Worm (Caenorhabditis elegans): ENCODE data around the gene nas-38.

Gene nas-38

DNA sequence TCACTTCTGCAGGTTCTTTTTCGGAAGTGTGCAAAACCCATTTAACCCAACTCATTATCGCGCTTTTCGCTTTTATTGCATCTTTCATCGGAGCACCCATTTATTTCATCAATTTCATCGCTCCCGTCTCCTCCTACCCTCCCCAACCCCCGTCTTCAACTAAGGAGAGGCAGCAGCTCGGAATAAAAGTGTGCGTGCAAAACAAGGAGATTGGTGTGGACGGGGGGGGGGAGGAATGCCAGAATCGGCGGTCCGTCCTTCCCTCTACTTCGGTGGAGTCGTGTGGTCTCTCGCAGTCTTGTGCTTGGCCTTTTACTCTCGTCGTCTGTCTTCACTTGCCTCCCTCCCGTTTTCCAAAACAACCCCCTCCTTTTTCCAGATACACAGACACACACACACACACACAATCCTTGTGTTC is 43.4 kb downstream of the nas-38 start:
- TF ChIP-seq hlh-30 (tag; optimal IDR thresholded peaks at IDR 0.05; ENCODE audit: insufficient read depth) (peak; percentile 81), ceh-18 (tag; optimal IDR thresholded peaks at IDR 0.05) (peak; percentile 25), zip-5 (tag; optimal IDR thresholded peaks at IDR 0.05) (no peak), ceh-48 (tag; optimal IDR thresholded peaks at IDR 0.05) (no peak), ref-2 (tag; optimal IDR thresholded peaks at IDR 0.05) (peak; percentile 40), unc-55 (GFP tag; optimal IDR thresholded peaks at IDR 0.05) (no peak), fkh-10 (GFP tag; optimal IDR thresholded peaks at IDR 0.05) (peak; percentile 7), pat-9 (tag; optimal IDR thresholded peaks at IDR 0.05) (peak; percentile 26), syd-9 (tag; optimal IDR thresholded peaks at IDR 0.05) (peak; percentile 43), ceh-19 (GFP tag; optimal IDR thresholded peaks at IDR 0.05) (peak; percentile 61), rnt-1 (tag; optimal IDR thresholded peaks at IDR 0.05) (no peak), unc-86 (tag; optimal IDR thresholded peaks at IDR 0.05) (no peak), ceh-31 (tag; optimal IDR thresholded peaks at IDR 0.05) (peak; percentile 78), lim-6 (tag; optimal IDR thresholded peaks at IDR 0.05) (peak; percentile 53), tbx-2 (tag; optimal IDR thresholded peaks at IDR 0.05) (peak; percentile 68), C08G9.2 (tag; optimal IDR thresholded peaks at IDR 0.05) (no peak), elt-2 (tag; optimal IDR thresholded peaks at IDR 0.05) (no peak), hlh-13 (GFP tag; optimal IDR thresholded peaks at IDR 0.05) (no peak), nfya-1 (tag; optimal IDR thresholded peaks at IDR 0.05) (peak; percentile 37), K09A11.1 (tag; optimal IDR thresholded peaks at IDR 0.05; ENCODE audit: insufficient read depth) (no peak), hlh-15 (tag; optimal IDR thresholded peaks at IDR 0.05) (no peak), pros-1 (tag; optimal IDR thresholded peaks at IDR 0.05) (no peak), ceh-14 (tag; optimal IDR thresholded peaks at IDR 0.05) (peak; percentile 80), ceh-34 (tag; optimal IDR thresholded peaks at IDR 0.05) (peak; percentile 46), fkh-6 (tag; optimal IDR thresholded peaks at IDR 0.05) (peak; percentile 1), unc-42 (tag; optimal IDR thresholded peaks at IDR 0.05) (peak; percentile 96), sdc-2 (tag; optimal IDR thresholded peaks at IDR 0.05) (peak; percentile 75), ceh-2 (tag; optimal IDR thresholded peaks at IDR 0.05) (peak; percentile 23)

DNA sequence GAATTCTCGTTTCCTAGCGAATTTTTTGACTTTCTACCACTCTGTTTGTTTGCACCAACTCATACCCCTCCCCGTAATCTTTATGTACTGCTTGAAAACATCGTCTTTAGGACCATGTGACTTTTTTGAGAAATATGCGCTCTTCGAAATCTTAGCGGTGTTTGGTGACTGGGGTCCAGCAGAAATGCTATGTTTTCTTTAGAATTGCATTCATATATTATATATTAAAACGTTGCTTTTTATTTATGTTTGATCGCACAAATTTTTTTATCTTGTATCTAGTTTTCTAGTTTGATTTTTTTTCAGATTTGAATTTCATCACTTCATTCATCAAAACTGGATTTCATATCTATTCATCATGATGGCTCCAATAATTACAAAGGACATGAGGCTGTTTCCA is 43.9 kb downstream of the nas-38 start, which contains the start of gene F13C5.1:
Gene F13C5.1, plus strand, starts transcription at position 301 of the 400 bp plus-strand sequence.
- TF ChIP-seq rnt-1 (tag; optimal IDR thresholded peaks at IDR 0.05): no peak
- TF ChIP-seq F13H6.1 (tag; optimal IDR thresholded peaks at IDR 0.05): no peak
- TF ChIP-seq sdc-2 (tag; optimal IDR thresholded peaks at IDR 0.05): no peak
- no peak for TF ChIP-seq Y22D7AL.16 (tag; optimal IDR thresholded peaks at IDR 0.05)
- no peak for TF ChIP-seq ztf-16 (tag; optimal IDR thresholded peaks at IDR 0.05)
- TF ChIP-seq ceh-34 (tag; optimal IDR thresholded peaks at IDR 0.05): no peak
- no peak for TF ChIP-seq fax-1 (tag; optimal IDR thresholded peaks at IDR 0.05)
- TF ChIP-seq ceh-48 (tag; optimal IDR thresholded peaks at IDR 0.05): no peak
- no peak for TF ChIP-seq ceh-14 (tag; optimal IDR thresholded peaks at IDR 0.05)
- no peak for TF ChIP-seq hlh-13 (GFP tag; optimal IDR thresholded peaks at IDR 0.05)
- no peak for TF ChIP-seq lim-6 (tag; optimal IDR thresholded peaks at IDR 0.05)
- no peak for TF ChIP-seq C38D4.7 (GFP tag; optimal IDR thresholded peaks at IDR 0.05)
- TF ChIP-seq lin-11 (tag; optimal IDR thresholded peaks at IDR 0.05): no peak
- TF ChIP-seq pax-1 (tag; optimal IDR thresholded peaks at IDR 0.05): no peak

DNA sequence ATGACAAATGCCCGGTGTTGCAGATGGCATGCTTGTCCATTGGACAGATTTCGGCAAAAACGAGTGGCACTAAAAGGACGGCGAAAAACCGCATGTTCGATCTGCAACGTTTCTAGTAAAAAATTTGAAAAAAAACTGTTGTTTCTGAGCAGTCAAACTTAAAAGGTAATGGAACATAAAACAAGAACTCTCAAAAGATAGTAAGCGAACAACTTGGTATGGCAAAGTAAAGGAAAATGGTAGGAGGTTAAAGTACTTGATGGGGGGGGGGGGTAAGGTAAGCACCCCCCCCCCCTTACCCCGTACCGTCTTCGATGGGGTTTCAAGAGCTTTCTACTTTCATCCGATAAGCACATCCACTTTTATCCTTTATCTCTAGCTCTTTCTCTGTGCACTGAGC is 50.4 kb downstream of the nas-38 start, which contains the start of gene F13C5.5:
Gene F13C5.5, minus strand, starts transcription at position 101 of the 400 bp plus-strand sequence.
- TF ChIP-seq lin-11 (tag; optimal IDR thresholded peaks at IDR 0.05): no peak
- no peak for TF ChIP-seq ahr-1 (tag; optimal IDR thresholded peaks at IDR 0.05)
- no peak for TF ChIP-seq pha-4 (tag; optimal IDR thresholded peaks at IDR 0.05)
- TF ChIP-seq madf-2 (tag; optimal IDR thresholded peaks at IDR 0.05): no peak
- TF ChIP-seq ama-1 (optimal IDR thresholded peaks at IDR 0.05): no peak
- TF ChIP-seq sox-4 (tag; optimal IDR thresholded peaks at IDR 0.05): no peak
- no peak for TF ChIP-seq odd-2 (tag; optimal IDR thresholded peaks at IDR 0.05)
- TF ChIP-seq tbx-7 (tag; optimal IDR thresholded peaks at IDR 0.05): no peak
- TF ChIP-seq ref-2 (tag; optimal IDR thresholded peaks at IDR 0.05): no peak
- no peak for TF ChIP-seq pax-1 (tag; optimal IDR thresholded peaks at IDR 0.05)
- no peak for TF ChIP-seq C08G9.2 (tag; optimal IDR thresholded peaks at IDR 0.05)
- TF ChIP-seq ceh-24 (tag; optimal IDR thresholded peaks at IDR 0.05): no peak
- no peak for TF ChIP-seq hlh-8 (tag; optimal IDR thresholded peaks at IDR 0.05)
- no peak for TF ChIP-seq ceh-30 (tag; optimal IDR thresholded peaks at IDR 0.05)
- no peak for TF ChIP-seq T23F11.4 (GFP tag; optimal IDR thresholded peaks at IDR 0.05)
- TF ChIP-seq C38D4.7 (GFP tag; optimal IDR thresholded peaks at IDR 0.05): no peak
- TF ChIP-seq elt-4 (tag; optimal IDR thresholded peaks at IDR 0.05): no peak
- TF ChIP-seq pros-1 (tag; optimal IDR thresholded peaks at IDR 0.05): no peak
- no peak for TF ChIP-seq nhr-232 (tag; optimal IDR thresholded peaks at IDR 0.05)
- TF ChIP-seq fkh-6 (tag; optimal IDR thresholded peaks at IDR 0.05): no peak
